Worm (Caenorhabditis elegans): ENCODE results near the gene gcy-5.

gcy-5 gene

DNA sequence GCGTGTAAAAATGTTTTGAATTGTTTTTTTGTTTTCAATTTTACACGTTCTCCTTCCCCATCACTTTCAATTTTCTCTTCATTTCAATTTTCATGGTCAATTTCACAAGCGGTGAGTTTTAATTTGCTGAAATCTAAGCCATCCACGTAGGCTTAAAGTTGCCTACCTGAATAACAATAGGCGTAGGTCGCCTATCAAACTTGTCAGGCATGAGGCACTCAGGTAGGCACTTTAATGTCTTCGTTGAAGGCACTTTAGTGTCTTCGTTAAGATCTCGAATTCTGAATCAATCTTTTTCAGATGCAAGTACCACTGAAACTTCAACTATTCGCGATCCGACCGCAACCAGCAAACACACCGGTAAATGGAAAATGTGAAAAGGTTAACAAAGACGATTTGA is 6.7 kb downstream of the gcy-5 start, which contains the start of gene ZK970.8:
Gene ZK970.8 (plus strand): TSS at position 301 of the 400 bp plus-strand sequence.
- TF ChIP-seq bed-1 (GFP tag; IDR thresholded peaks at IDR 0.05) (no peak), dox-1 (GFP tag; IDR thresholded peaks at IDR 0.05) (no peak), attf-6 (GFP tag; IDR thresholded peaks at IDR 0.05) (no peak), die-1 (tag; optimal IDR thresholded peaks at IDR 0.05) (no peak), lir-1 (GFP tag; conservative IDR thresholded peaks at IDR 0.05) (no peak), egl-44 (GFP tag; IDR thresholded peaks at IDR 0.05) (no peak), chd-7 (tag; optimal IDR thresholded peaks at IDR 0.05) (no peak), nfya-1 (tag; optimal IDR thresholded peaks at IDR 0.05; ENCODE audit: borderline replicate concordance, insufficient read depth) (no peak)

DNA sequence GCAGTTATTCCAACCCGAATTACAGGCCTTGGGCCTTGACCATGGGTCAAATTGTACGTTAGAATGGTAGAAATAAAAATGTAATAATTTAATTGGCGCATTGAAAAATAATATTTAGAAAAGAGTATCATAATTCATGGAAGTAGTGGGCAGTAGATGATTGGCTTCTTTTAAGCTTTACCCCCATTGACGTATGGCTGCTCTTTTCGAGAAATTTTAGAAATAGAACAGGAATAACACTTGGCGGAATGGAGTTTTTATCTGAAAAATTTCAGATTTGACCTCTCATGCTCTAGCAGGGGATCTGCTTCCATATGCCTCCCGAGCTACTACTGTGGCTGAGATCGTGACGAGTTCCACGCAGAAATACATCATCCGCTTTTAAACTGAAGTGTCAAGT is 7.3 kb downstream of the gcy-5 start, which contains the start of gene gcy-4:
Gene gcy-4 (minus strand): TSS at position 101 of the 400 bp plus-strand sequence.
- TF ChIP-seq B0035.1 (tag; optimal IDR thresholded peaks at IDR 0.05), result no peak
- no peak for TF ChIP-seq let-526 (GFP tag; IDR thresholded peaks at IDR 0.05)
- no peak for TF ChIP-seq aptf-2 (GFP tag; conservative IDR thresholded peaks at IDR 0.05)
- no peak for TF ChIP-seq ZK185.1 (tag; optimal IDR thresholded peaks at IDR 0.05; ENCODE audit: poor library complexity, severe bottlenecking)

ce11 chrII:10304736-10305135 is 11.3 kb downstream of the gcy-5 start:
- TF ChIP-seq B0261.1 (tag; optimal IDR thresholded peaks at IDR 0.05) (peak; percentile 61), pbrm-1 (GFP tag; IDR thresholded peaks at IDR 0.05) (peak; percentile 51; the same call in 1 of the 2 replicates), ztf-26 (tag; optimal IDR thresholded peaks at IDR 0.05) (peak; percentile 21), ztf-28 (GFP tag; IDR thresholded peaks at IDR 0.05) (0 out of 2 replicates have a peak, but pooled peaks have one; percentile 16), D2030.7 (GFP tag; IDR thresholded peaks at IDR 0.05) (peak; percentile 57; the same call in 1 of the 2 replicates), lin-26 (GFP tag; IDR thresholded peaks at IDR 0.05) (peak; percentile 69; the same call in 1 of the 2 replicates), rpc-1 (optimal IDR thresholded peaks at IDR 0.05) (peak; percentile 52), rpc-1 (tag; optimal IDR thresholded peaks at IDR 0.05) (peak; percentile 74), hmg-1.2 (GFP tag; IDR thresholded peaks at IDR 0.05) (peak; percentile 47), dox-1 (GFP tag; IDR thresholded peaks at IDR 0.05) (0 out of 2 replicates have a peak, but pooled peaks have one; percentile 52), madf-6 (GFP tag; IDR thresholded peaks at IDR 0.05) (peak; percentile 31; the same call in 1 of the 2 replicates), die-1 (tag; optimal IDR thresholded peaks at IDR 0.05) (peak; percentile 19), tbp1 (GFP tag; optimal IDR thresholded peaks at IDR 0.05) (peak; percentile 85)

- TF ChIP-seq pha-4 (tag; optimal IDR thresholded peaks at IDR 0.05), result no peak
- no peak for TF ChIP-seq ceh-40 (GFP tag; IDR thresholded peaks at IDR 0.05)
- no peak for TF ChIP-seq hsf-1 (GFP tag; IDR thresholded peaks at IDR 0.05)
- no peak for TF ChIP-seq Y67H2A.10 (GFP tag; conservative IDR thresholded peaks at IDR 0.05)
- peak; percentile 32 for TF ChIP-seq nhr-80 (tag; optimal IDR thresholded peaks at IDR 0.05)
- TF ChIP-seq akir-1 (GFP tag; optimal IDR thresholded peaks at IDR 0.05), result no peak
- TF ChIP-seq pbrm-1 (GFP tag; IDR thresholded peaks at IDR 0.05), result peak; percentile 40; the same call in 1 of the 2 replicates
- no peak for TF ChIP-seq K12H6.12 (tag; optimal IDR thresholded peaks at IDR 0.05)
- no peak for TF ChIP-seq hmg-20 (GFP tag; IDR thresholded peaks at IDR 0.05)
- no peak for TF ChIP-seq F10E7.11 (tag; optimal IDR thresholded peaks at IDR 0.05)
- TF ChIP-seq mcd-1 (GFP tag; IDR thresholded peaks at IDR 0.05), result peak; percentile 59
- no peak for TF ChIP-seq efl-1 (GFP tag; optimal IDR thresholded peaks at IDR 0.05)
- TF ChIP-seq attf-6 (GFP tag; IDR thresholded peaks at IDR 0.05), result no peak
- TF ChIP-seq hlh-26 (GFP tag; conservative IDR thresholded peaks at IDR 0.05), result no peak
- no peak for TF ChIP-seq rec-8 (tag; optimal IDR thresholded peaks at IDR 0.05)
- TF ChIP-seq ztf-28 (GFP tag; IDR thresholded peaks at IDR 0.05), result no peak
- TF ChIP-seq snpc-4 (GFP tag; optimal IDR thresholded peaks at IDR 0.05), result no peak
- peak in 1 of 4 experiments; percentile 37 for TF ChIP-seq snpc-4 (tag; optimal IDR thresholded peaks at IDR 0.05)
- no peak for TF ChIP-seq nhr-27 (tag; optimal IDR thresholded peaks at IDR 0.05)
- TF ChIP-seq T07F8.4 (tag; optimal IDR thresholded peaks at IDR 0.05), result no peak
- TF ChIP-seq tlf-1 (GFP tag; optimal IDR thresholded peaks at IDR 0.05), result peak; percentile 19
- TF ChIP-seq F37B4.10 (GFP tag; IDR thresholded peaks at IDR 0.05), result no peak
- TF ChIP-seq cebp-1 (GFP tag; IDR thresholded peaks at IDR 0.05), result no peak
- no peak for TF ChIP-seq cebp-1 (tag; optimal IDR thresholded peaks at IDR 0.05)
These were observed 12.3 kb downstream of the gcy-5 start, which contains the start of gene vha-9 for ce11 chrII:10303663-10304115. Gene vha-9 (minus strand): TSS chrII:10303713.
